Fruit fly (Drosophila melanogaster): ENCODE measurements around the gene CG3156.
"Not testable (repeated sequence)": the region's sequence is repeated elsewhere in the genome, so short reads cannot be mapped to it uniquely, and the experiment has no call there.

DNA sequence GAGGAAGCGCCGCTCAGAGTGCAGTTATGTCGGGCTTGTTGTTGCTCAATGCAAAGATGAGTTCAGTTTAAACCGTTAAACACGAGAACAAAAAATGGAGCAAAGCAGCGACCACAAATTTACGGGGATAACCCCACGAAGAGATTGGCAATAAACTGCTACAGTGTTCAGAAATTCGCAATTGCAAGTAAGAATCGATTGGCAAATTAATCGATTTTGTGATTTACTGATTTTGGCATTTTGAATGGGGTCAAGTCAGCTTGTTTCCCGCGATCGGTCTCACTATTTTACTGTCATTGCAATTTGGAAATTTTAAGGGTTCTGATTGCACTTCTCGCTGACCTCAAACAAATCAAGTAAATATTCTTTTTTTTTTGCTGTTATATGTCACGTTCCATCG is 6.0 kb upstream of the CG3156 start, which contains the start of gene CG3176:
- TF ChIP-seq pad (GFP tag; optimal IDR thresholded peaks at IDR 0.05); CG7045 (GFP tag; optimal IDR thresholded peaks at IDR 0.05); Mnt (GFP tag; optimal IDR thresholded peaks at IDR 0.05); Crg-1 (GFP tag; optimal IDR thresholded peaks at IDR 0.05); bab1 (GFP tag; optimal IDR thresholded peaks at IDR 0.05); CG11617 (GFP tag; optimal IDR thresholded peaks at IDR 0.05); kay (GFP tag; ENCODE audit: borderline replicate concordance); CG7101 (tag; optimal IDR thresholded peaks at IDR 0.05): not testable (repeated sequence)

All from whole organism, adult.